Fruit fly (Drosophila melanogaster) whole organism, embryonic: ENCODE results near the gene CG31870.
A peak's percentile ranks its signal among the peaks of the same experiment; 100 is the strongest.

Experiments
- Antp ChIP-seq: fragments of 200-800 bp; sonication (Bioruptor generic); optimal IDR thresholded peaks from 3 replicates; lab custom pipeline; 2016; ENCODE audit warnings: missing biosample characterization, missing genetic modification characterization
- Atf3 ChIP-seq: fragments of 200-800 bp; sonication (Bioruptor generic); optimal IDR thresholded peaks from 3 replicates; lab custom pipeline; 2016; ENCODE audit warnings: missing biosample characterization, missing genetic modification characterization
- CG10565 ChIP-seq: fragments of 200-800 bp; sonication (Bioruptor generic); optimal IDR thresholded peaks from 3 replicates; lab custom pipeline; 2016; ENCODE audit warnings: missing biosample characterization, mild to moderate bottlenecking, missing genetic modification characterization
- CG10654 ChIP-seq: fragments of 200-800 bp; sonication (Bioruptor generic); optimal IDR thresholded peaks from 2 replicates; lab custom pipeline; 2016; ENCODE audit warnings: missing biosample characterization, missing genetic modification characterization
- CG11085 ChIP-seq: fragments of 200-800 bp; sonication (Bioruptor generic); IDR thresholded peaks from 2 replicates; pipeline ENCODE4 v1.3.6; 2022; ENCODE audit warnings: missing biosample characterization, missing genetic modification characterization
- CG11560 ChIP-seq: fragments of 200-800 bp; sonication (Bioruptor generic); IDR thresholded peaks from 3 replicates; pipeline ENCODE4 v1.3.6; 2022; ENCODE audit warnings: missing biosample characterization, missing genetic modification characterization
- CG1233 ChIP-seq: fragments of 200-800 bp; sonication (Bioruptor generic); optimal IDR thresholded peaks from 4 replicates; lab custom pipeline; 2018; ENCODE audit warnings: missing biosample characterization, mild to moderate bottlenecking, missing genetic modification characterization
- CG13424 ChIP-seq: fragments of 200-800 bp; sonication (Bioruptor generic); optimal IDR thresholded peaks from 2 replicates; lab custom pipeline; 2019; ENCODE audit warnings: missing biosample characterization, mild to moderate bottlenecking, missing genetic modification characterization, moderate library complexity
- CG1602 ChIP-seq: fragments of 200-800 bp; sonication (Bioruptor generic); optimal IDR thresholded peaks from 3 replicates; lab custom pipeline; 2016; ENCODE audit warnings: missing biosample characterization, missing genetic modification characterization
- CG17385 ChIP-seq: fragments of 200-800 bp; sonication (Bioruptor generic); optimal IDR thresholded peaks from 3 replicates; lab custom pipeline; 2018; ENCODE audit warnings: missing biosample characterization, mild to moderate bottlenecking, missing genetic modification characterization
- CG17612 ChIP-seq: fragments of 200-800 bp; sonication (Bioruptor generic); IDR thresholded peaks from 2 replicates; pipeline ENCODE4 v1.3.6; 2022; ENCODE audit warnings: missing biosample characterization, missing genetic modification characterization
- CG2875 ChIP-seq: fragments of 200-800 bp; sonication (Bioruptor generic); optimal IDR thresholded peaks from 2 replicates; lab custom pipeline; 2017; ENCODE audit warnings: missing biosample characterization, mild to moderate bottlenecking, missing genetic modification characterization, missing genetic modification reagents
- CG30020 ChIP-seq: fragments of 200-800 bp; optimal IDR thresholded peaks from 2 replicates; lab custom pipeline; 2019; ENCODE audit warnings: missing biosample characterization, mild to moderate bottlenecking, missing genetic modification characterization, moderate library complexity
- CG32767 ChIP-seq: fragments of 200-800 bp; sonication (Bioruptor generic); IDR thresholded peaks from 2 replicates; pipeline ENCODE4 v1.3.6; 2022; ENCODE audit warnings: missing biosample characterization, missing genetic modification characterization
- CG33213 ChIP-seq: fragments of 200-800 bp; sonication (Bioruptor generic); optimal IDR thresholded peaks from 3 replicates; lab custom pipeline; 2016; ENCODE audit warnings: missing biosample characterization, missing genetic modification characterization
- CG34422 ChIP-seq: fragments of 200-800 bp; sonication (Bioruptor generic); IDR thresholded peaks from 3 replicates; pipeline ENCODE4 v1.3.6; 2022; ENCODE audit warnings: missing biosample characterization, missing genetic modification characterization
- CG4360 ChIP-seq: fragments of 200-800 bp; sonication (Bioruptor generic); IDR thresholded peaks from 2 replicates; pipeline ENCODE4 v1.3.6; 2022; ENCODE audit warnings: missing biosample characterization, missing genetic modification characterization
- CG4820 ChIP-seq: fragments of 200-800 bp; sonication (Bioruptor generic); optimal IDR thresholded peaks from 3 replicates; lab custom pipeline; 2016; ENCODE audit warnings: missing biosample characterization, missing genetic modification characterization
- CG5180 ChIP-seq: fragments of 200-800 bp; sonication (Bioruptor generic); optimal IDR thresholded peaks from 3 replicates; lab custom pipeline; 2017; ENCODE audit warnings: missing biosample characterization, missing genetic modification characterization, mild to moderate bottlenecking, moderate library complexity, missing genetic modification reagents
- CG6654 ChIP-seq: fragments of 200-800 bp; sonication (Bioruptor generic); optimal IDR thresholded peaks from 2 replicates; lab custom pipeline; 2017; ENCODE audit warnings: missing biosample characterization, mild to moderate bottlenecking, missing genetic modification characterization
- CG6683 ChIP-seq: fragments of 200-800 bp; sonication (Bioruptor generic); optimal IDR thresholded peaks from 2 replicates; lab custom pipeline; 2017; ENCODE audit warnings: missing biosample characterization, mild to moderate bottlenecking, missing genetic modification characterization, missing genetic modification reagents
- CG7556 ChIP-seq: fragments of 200-800 bp; sonication (Bioruptor generic); optimal IDR thresholded peaks from 2 replicates; lab custom pipeline; 2017; ENCODE audit warnings: missing biosample characterization, mild to moderate bottlenecking, missing genetic modification characterization
- CG7987 ChIP-seq: fragments of 200-800 bp; sonication (Bioruptor generic); optimal IDR thresholded peaks from 2 replicates; lab custom pipeline; 2018; ENCODE audit warnings: missing biosample characterization, mild to moderate bottlenecking, missing genetic modification characterization, moderate library complexity
- CTCF ChIP-seq: fragments of 200-800 bp; sonication (Bioruptor generic); optimal IDR thresholded peaks from 2 replicates; lab custom pipeline; 2017; ENCODE audit warnings: missing biosample characterization, mild to moderate bottlenecking, missing genetic modification characterization, moderate library complexity
- Eip74EF ChIP-seq, 2 experiments: fragments of 200-800 bp in 1 of 2; fragments of >200 bp in 1 of 2; sonication (Bioruptor generic) in 1 of 2; optimal IDR thresholded peaks; 2 replicates each; lab custom pipeline; 2017 to 2019; ENCODE audit warnings: missing biosample characterization in 2 of 2, missing genetic modification characterization in 2 of 2, mild to moderate bottlenecking in 1 of 2, moderate library complexity in 1 of 2
- Elba2 ChIP-seq: fragments of 200-800 bp; sonication (Bioruptor generic); optimal IDR thresholded peaks from 3 replicates; lab custom pipeline; 2016; ENCODE audit warnings: missing biosample characterization, missing genetic modification characterization
- Gsc ChIP-seq: fragments of 200-800 bp; sonication (Bioruptor generic); IDR thresholded peaks from 2 replicates; pipeline ENCODE4 v1.3.6; 2022; ENCODE audit warnings: missing biosample characterization, missing genetic modification characterization
- Gug ChIP-seq: fragments of 200-800 bp; sonication (Bioruptor generic); IDR thresholded peaks from 4 replicates; pipeline ENCODE4 v1.3.6; 2022; ENCODE audit warnings: missing biosample characterization, missing genetic modification characterization
- H15 ChIP-seq: fragments of 200-800 bp; sonication (Bioruptor generic); IDR thresholded peaks from 3 replicates; pipeline ENCODE4 v1.3.6; 2022; ENCODE audit warnings: missing biosample characterization, missing genetic modification characterization
- Hand ChIP-seq: fragments of 200-800 bp; sonication (Bioruptor generic); optimal IDR thresholded peaks from 2 replicates; lab custom pipeline; 2017; ENCODE audit warnings: mild to moderate bottlenecking, missing biosample characterization, missing genetic modification reagents, missing genetic modification characterization
- Side ChIP-seq: fragments of 200-800 bp; sonication (Bioruptor generic); optimal IDR thresholded peaks from 2 replicates; lab custom pipeline; 2016; ENCODE audit warnings: missing biosample characterization, missing genetic modification characterization
- Sry-β ChIP-seq: fragments of 200-800 bp; sonication (Bioruptor generic); optimal IDR thresholded peaks from 2 replicates; lab custom pipeline; 2018; ENCODE audit warnings: missing biosample characterization, mild to moderate bottlenecking, missing genetic modification characterization, moderate library complexity
- Ssrp ChIP-seq: fragments of 200-800 bp; sonication (Bioruptor generic); optimal IDR thresholded peaks from 2 replicates; lab custom pipeline; 2018; ENCODE audit warnings: missing biosample characterization, mild to moderate bottlenecking, missing genetic modification characterization, moderate library complexity
- Xbp1 ChIP-seq: fragments of 200-800 bp; sonication (Bioruptor generic); optimal IDR thresholded peaks from 3 replicates; lab custom pipeline; 2016; ENCODE audit warnings: missing biosample characterization, mild to moderate bottlenecking, missing genetic modification characterization
- ato ChIP-seq: fragments of 200-800 bp; sonication (Bioruptor generic); IDR thresholded peaks from 2 replicates; pipeline ENCODE4 v1.3.6; 2022; ENCODE audit warnings: missing biosample characterization, missing genetic modification characterization; ENCODE audit not compliant: partially characterized antibody
- bowl ChIP-seq: fragments of 200-800 bp; sonication (Bioruptor generic); IDR thresholded peaks from 2 replicates; pipeline ENCODE4 v1.3.6; 2022; ENCODE audit warnings: missing biosample characterization, missing genetic modification characterization
- chinmo ChIP-seq: fragments of 200-800 bp; sonication (Bioruptor generic); IDR thresholded peaks from 4 replicates; pipeline ENCODE4 v1.3.6; 2022; ENCODE audit warnings: missing biosample characterization, missing genetic modification characterization; ENCODE audit not compliant: partially characterized antibody
- eve ChIP-seq, 2 experiments: fragments of >200 bp; optimal IDR thresholded peaks; 2 replicates each; lab custom pipeline; 2017; ENCODE audit warnings: missing biosample characterization in 2 of 2, missing genetic modification characterization in 2 of 2
- fd96Cb ChIP-seq: fragments of 200-800 bp; sonication (Bioruptor generic); optimal IDR thresholded peaks from 2 replicates; lab custom pipeline; 2018; ENCODE audit warnings: missing biosample characterization, mild to moderate bottlenecking, missing genetic modification characterization, moderate library complexity
- hkb ChIP-seq, 2 experiments: fragments of 200-800 bp in 1 of 2; fragments of >200 bp in 1 of 2; sonication (Bioruptor generic) in 1 of 2; IDR thresholded peaks in 1 of 2; optimal IDR thresholded peaks in 1 of 2; 2 replicates each; pipeline versions ENCODE4 v1.3.6 to Lab custom; 2017 to 2022; ENCODE audit warnings: missing biosample characterization in 1 of 2, missing genetic modification characterization in 1 of 2
- lilli ChIP-seq: fragments of 200-800 bp; sonication (Bioruptor generic); optimal IDR thresholded peaks from 3 replicates; lab custom pipeline; 2016; ENCODE audit warnings: missing biosample characterization, missing genetic modification characterization
- lmd ChIP-seq: fragments of 200-800 bp; sonication (Bioruptor generic); IDR thresholded peaks from 2 replicates; pipeline ENCODE4 v1.3.6; 2022; ENCODE audit warnings: missing biosample characterization, missing genetic modification characterization
- lola ChIP-seq, 3 experiments: fragments of >200 bp in 2 of 3; fragments of 200-800 bp in 1 of 3; sonication (Bioruptor generic) in 1 of 3; optimal IDR thresholded peaks; 2 replicates each; lab custom pipeline; 2017 to 2019; ENCODE audit warnings: missing biosample characterization in 3 of 3, missing genetic modification characterization in 3 of 3, mild to moderate bottlenecking in 1 of 3, moderate library complexity in 1 of 3
- pb ChIP-seq: fragments of 200-800 bp; sonication (Bioruptor generic); optimal IDR thresholded peaks from 3 replicates; lab custom pipeline; 2016; ENCODE audit warnings: missing biosample characterization, missing genetic modification characterization
- sima ChIP-seq: fragments of 200-800 bp; sonication (Bioruptor generic); optimal IDR thresholded peaks from 2 replicates; lab custom pipeline; 2016; ENCODE audit warnings: missing biosample characterization, missing genetic modification characterization
- sqz ChIP-seq: fragments of 200-800 bp; sonication (Bioruptor generic); optimal IDR thresholded peaks from 3 replicates; lab custom pipeline; 2018; ENCODE audit warnings: missing biosample characterization, mild to moderate bottlenecking, missing genetic modification characterization
- stc ChIP-seq: fragments of 200-800 bp; sonication (Bioruptor generic); IDR thresholded peaks from 2 replicates; pipeline ENCODE4 v1.3.6; 2022; ENCODE audit warnings: missing biosample characterization, missing genetic modification characterization
- trh ChIP-seq: fragments of 200-800 bp; sonication (Bioruptor generic); optimal IDR thresholded peaks from 2 replicates; lab custom pipeline; 2016; ENCODE audit warnings: missing biosample characterization, missing genetic modification characterization

Gene CG31870

dm6 chr2L:10751879-10752620, 38.0 kb upstream of the CG31870 start (continued):
- peak; percentile 81 for TF ChIP-seq H15 (GFP tag; lab: Robert Waterston, UW)
- TF ChIP-seq Side (GFP tag; lab: Kevin White, UChicago), result peak; percentile 91
- TF ChIP-seq hkb (optimal IDR thresholded peaks at IDR 0.05; lab: Kevin White, UChicago), result no peak
- peak; percentile 71 for TF ChIP-seq hkb (GFP tag; IDR thresholded peaks at IDR 0.05; lab: Robert Waterston, UW)
- peak; percentile 22 for TF ChIP-seq CTCF (GFP tag; lab: Kevin White, UChicago)
- TF ChIP-seq lilli (GFP tag; lab: Kevin White, UChicago), result no peak
- TF ChIP-seq CG4360 (GFP tag; lab: Robert Waterston, UW), result peak; percentile 81
- peak; percentile 72 for TF ChIP-seq CG32767 (GFP tag; lab: Robert Waterston, UW)
- no peak for TF ChIP-seq ato (GFP tag; lab: Robert Waterston, UW)
- peak; percentile 48 for TF ChIP-seq Ssrp
- peak; percentile 80 for TF ChIP-seq CG34422
- peak; percentile 93 for TF ChIP-seq CG7987 (GFP tag; lab: Kevin White, UChicago)
- peak; percentile 94 for TF ChIP-seq CG1233 (GFP tag; lab: Kevin White, UChicago)
- TF ChIP-seq lmd (GFP tag; lab: Robert Waterston, UW), result peak; percentile 28
- TF ChIP-seq sima (GFP tag; lab: Kevin White, UChicago), result peak; percentile 23
- peak; percentile 94 for TF ChIP-seq CG33213
- TF ChIP-seq trh, result peak; percentile 88
- TF ChIP-seq lola (GFP tag; optimal IDR thresholded peaks at IDR 0.05; lab: Kevin White, UChicago), result peak in 1 of 3 experiments; percentile 94
- peak; percentile 72 for TF ChIP-seq pb
- TF ChIP-seq CG5180 (GFP tag; lab: Kevin White, UChicago), result peak; percentile 74
- no peak for TF ChIP-seq Elba2 (GFP tag; lab: Kevin White, UChicago)
- TF ChIP-seq Atf3 (GFP tag; lab: Kevin White, UChicago), result peak; percentile 89
- peak; percentile 74 for TF ChIP-seq Antp (GFP tag; lab: Kevin White, UChicago)
- TF ChIP-seq CG17612 (GFP tag; lab: Robert Waterston, UW), result peak; percentile 81
- TF ChIP-seq Eip74EF (GFP tag; optimal IDR thresholded peaks at IDR 0.05; lab: Kevin White, UChicago), result peak in 1 of 2 experiments; percentile 37
- TF ChIP-seq CG1602 (GFP tag; lab: Kevin White, UChicago), result peak; percentile 88
- TF ChIP-seq CG4820 (GFP tag; lab: Kevin White, UChicago), result peak; percentile 82
- peak; percentile 43 for TF ChIP-seq CG17385 (GFP tag; lab: Kevin White, UChicago)
- peak; percentile 82 for TF ChIP-seq CG13424 (tag; lab: Kevin White, UChicago)
- peak; percentile 86 for TF ChIP-seq CG7556 (GFP tag; lab: Kevin White, UChicago)
- TF ChIP-seq CG10654 (GFP tag; lab: Kevin White, UChicago), result peak; percentile 92
- TF ChIP-seq sqz (GFP tag; lab: Kevin White, UChicago), result peak; percentile 87
- peak; percentile 97 for TF ChIP-seq CG2875 (GFP tag; lab: Kevin White, UChicago)
- peak; percentile 51 for TF ChIP-seq CG30020 (tag; lab: Kevin White, UChicago)
- peak; percentile 72 for TF ChIP-seq Sry-β (GFP tag; lab: Kevin White, UChicago)
- TF ChIP-seq fd96Cb (tag; lab: Kevin White, UChicago), result peak; percentile 76
- peak; percentile 32 for TF ChIP-seq Xbp1 (GFP tag; lab: Kevin White, UChicago)
- peak in 1 of 2 experiments; percentile 89 for TF ChIP-seq eve (GFP tag; optimal IDR thresholded peaks at IDR 0.05; lab: Kevin White, UChicago)
- no peak for TF ChIP-seq CG11560 (tag; lab: Robert Waterston, UW)
- TF ChIP-seq chinmo (GFP tag; lab: Robert Waterston, UW), result 0 out of 4 replicates have a peak, but pooled peaks have one; percentile 56
- peak; percentile 25 for TF ChIP-seq CG10565 (GFP tag; lab: Kevin White, UChicago)
- TF ChIP-seq CG11085 (GFP tag; lab: Robert Waterston, UW), result no peak
- TF ChIP-seq Hand (GFP tag; lab: Kevin White, UChicago), result peak; percentile 46
- no peak; the same call in 2 of the 4 replicates for TF ChIP-seq Gug (GFP tag; lab: Robert Waterston, UW)
- TF ChIP-seq Gsc (GFP tag; lab: Robert Waterston, UW), result no peak
- TF ChIP-seq stc (GFP tag; lab: Robert Waterston, UW), result peak; percentile 78; the same call in 1 of the 2 replicates
- TF ChIP-seq CG6683 (GFP tag; lab: Kevin White, UChicago), result peak; percentile 77
- TF ChIP-seq bowl, result 0 out of 2 replicates have a peak, but pooled peaks have one; percentile 32
- peak; percentile 69 for TF ChIP-seq CG6654
